Fruit fly (Drosophila melanogaster): ENCODE results near the gene CG5282.

Gene CG5282

dm6 chr3L:20432297-20432696, 6.4 kb upstream of the CG5282 start, which contains the start of the genes Las and Psn (continued):
- TF ChIP-seq Mes4 (GFP tag; optimal IDR thresholded peaks at IDR 0.05) (no peak), Doc3 (GFP tag; IDR thresholded peaks at IDR 0.05; ENCODE audit: partially characterized antibody) (peak; percentile 69), CG6175 (GFP tag; IDR thresholded peaks at IDR 0.05) (no peak), CHES-1-like (GFP tag; optimal IDR thresholded peaks at IDR 0.05) (peak; percentile 48), CG12659 (GFP tag; optimal IDR thresholded peaks at IDR 0.05) (peak; percentile 56), CG9437 (GFP tag; optimal IDR thresholded peaks at IDR 0.05) (no peak), prd (optimal IDR thresholded peaks at IDR 0.05) (no peak), prd (GFP tag; IDR thresholded peaks at IDR 0.05) (no peak), CG30020 (tag; optimal IDR thresholded peaks at IDR 0.05) (peak; percentile 58), seq (GFP tag; IDR thresholded peaks at IDR 0.05) (no peak), gfzf (GFP tag; optimal IDR thresholded peaks at IDR 0.05) (peak; percentile 84), lbe (GFP tag; optimal IDR thresholded peaks at IDR 0.05) (peak; percentile 61), CG11560 (tag; IDR thresholded peaks at IDR 0.05) (no peak), CG9609 (GFP tag; optimal IDR thresholded peaks at IDR 0.05) (no peak), kay (GFP tag; optimal IDR thresholded peaks at IDR 0.05) (peak; percentile 29), Myb (GFP tag; optimal IDR thresholded peaks at IDR 0.05) (peak; percentile 35), CG2116 (GFP tag; optimal IDR thresholded peaks at IDR 0.05) (peak; percentile 69), Dref (GFP tag; IDR thresholded peaks at IDR 0.05) (peak; percentile 63), CG14710 (tag; optimal IDR thresholded peaks at IDR 0.05) (peak; percentile 70), CG3995 (GFP tag; optimal IDR thresholded peaks at IDR 0.05) (no peak), vvl (GFP tag; IDR thresholded peaks at IDR 0.05) (peak; percentile 32; the same call in 1 of the 2 replicates), Dp (GFP tag; optimal IDR thresholded peaks at IDR 0.05) (peak; percentile 61), ac (GFP tag; optimal IDR thresholded peaks at IDR 0.05) (no peak), Lhr (GFP tag; optimal IDR thresholded peaks at IDR 0.05) (peak; percentile 9), CG17568 (GFP tag; optimal IDR thresholded peaks at IDR 0.05) (no peak), gcm2 (GFP tag; optimal IDR thresholded peaks at IDR 0.05) (no peak), Chrac-16 (GFP tag; optimal IDR thresholded peaks at IDR 0.05) (peak; percentile 0), al (GFP tag; IDR thresholded peaks at IDR 0.05) (no peak), CG17802 (tag; optimal IDR thresholded peaks at IDR 0.05) (no peak), Mrtf (GFP tag; IDR thresholded peaks at IDR 0.05) (no peak), CG8924 (tag; optimal IDR thresholded peaks at IDR 0.05) (peak; percentile 18)

- TF ChIP-seq Bgb (GFP tag; IDR thresholded peaks at IDR 0.05; ENCODE audit: partially characterized antibody): peak; percentile 13
- peak; percentile 99 for TF ChIP-seq sug (tag; optimal IDR thresholded peaks at IDR 0.05)
- no peak for TF ChIP-seq tll (GFP tag; optimal IDR thresholded peaks at IDR 0.05)
Observed at dm6 chr3L:20431619-20432018, 5.7 kb upstream of the CG5282 start.

- peak; percentile 19 for TF ChIP-seq zen (tag; optimal IDR thresholded peaks at IDR 0.05)
- no peak for TF ChIP-seq CG2129 (GFP tag; IDR thresholded peaks at IDR 0.05; ENCODE audit: partially characterized antibody)
- TF ChIP-seq wdn (GFP tag; IDR thresholded peaks at IDR 0.05): no peak
- peak; percentile 15; the same call in 1 of the 2 replicates for TF ChIP-seq hbn (GFP tag; IDR thresholded peaks at IDR 0.05; ENCODE audit: partially characterized antibody)
- TF ChIP-seq Elba2 (GFP tag; optimal IDR thresholded peaks at IDR 0.05): peak; percentile 82
- TF ChIP-seq CG10267 (tag; optimal IDR thresholded peaks at IDR 0.05): peak; percentile 44
- peak; percentile 31 for TF ChIP-seq CTCF (GFP tag; optimal IDR thresholded peaks at IDR 0.05)
- no peak for TF ChIP-seq sisA (GFP tag; IDR thresholded peaks at IDR 0.05)
- TF ChIP-seq CG14710 (tag; optimal IDR thresholded peaks at IDR 0.05): peak; percentile 31
- TF ChIP-seq CG17568 (GFP tag; optimal IDR thresholded peaks at IDR 0.05): no peak
- TF ChIP-seq Stat92E (GFP tag; optimal IDR thresholded peaks at IDR 0.05): peak in 1 of 3 experiments; percentile 22
- TF ChIP-seq gfzf (GFP tag; optimal IDR thresholded peaks at IDR 0.05): peak; percentile 91
- no peak for TF ChIP-seq Dll (GFP tag; IDR thresholded peaks at IDR 0.05; ENCODE audit: partially characterized antibody)
- TF ChIP-seq stwl (tag; optimal IDR thresholded peaks at IDR 0.05): peak; percentile 79
- TF ChIP-seq twi (tag; optimal IDR thresholded peaks at IDR 0.05): no peak
- peak; percentile 28; the same call in 1 of the 2 replicates for TF ChIP-seq Scr (GFP tag; IDR thresholded peaks at IDR 0.05; ENCODE audit: partially characterized antibody)
- 0 out of 3 replicates have a peak, but pooled peaks have one; percentile 16 for TF ChIP-seq row (GFP tag; IDR thresholded peaks at IDR 0.05)
- TF ChIP-seq CG12942 (GFP tag; optimal IDR thresholded peaks at IDR 0.05): no peak
- TF ChIP-seq cato (GFP tag; optimal IDR thresholded peaks at IDR 0.05; ENCODE audit: borderline replicate concordance): no peak
Observed at dm6 chr3L:20430182-20430581, 4.3 kb upstream of the CG5282 start, which contains the start of gene CG5262. Gene CG5262 (minus strand): TSS chr3L:20430475.

Data from whole organism, embryonic.